Fruit fly (Drosophila melanogaster) whole organism, embryonic: Measurements from ENCODE around the gene HisCl1.

Experiments
- B-H2 ChIP-seq: fragments of 200-800 bp; sonication (Bioruptor generic); optimal IDR thresholded peaks from 2 replicates; lab custom pipeline; 2018; ENCODE audit warnings: missing biosample characterization, mild to moderate bottlenecking, missing genetic modification characterization
- Bgb ChIP-seq: fragments of 200-800 bp; sonication (Bioruptor generic); IDR thresholded peaks from 2 replicates; pipeline ENCODE4 v1.3.6; 2022; ENCODE audit warnings: missing biosample characterization, missing genetic modification characterization; ENCODE audit not compliant: partially characterized antibody
- Blimp-1 ChIP-seq: fragments of 200-800 bp; sonication (Bioruptor generic); optimal IDR thresholded peaks from 3 replicates; lab custom pipeline; 2018; ENCODE audit warnings: missing biosample characterization, missing genetic modification characterization, mild to moderate bottlenecking, moderate library complexity, missing genetic modification reagents
- CG10274 ChIP-seq: fragments of 200-800 bp; sonication (Bioruptor generic); optimal IDR thresholded peaks from 3 replicates; lab custom pipeline; 2017; ENCODE audit warnings: missing biosample characterization, mild to moderate bottlenecking, missing genetic modification characterization
- CG12942 ChIP-seq: fragments of 200-800 bp; sonication (Bioruptor generic); optimal IDR thresholded peaks from 3 replicates; lab custom pipeline; 2016; ENCODE audit warnings: missing biosample characterization, missing genetic modification characterization
- CG14441 ChIP-seq: fragments of 200-800 bp; sonication (Bioruptor generic); IDR thresholded peaks from 2 replicates; pipeline ENCODE4 v1.3.6; 2022; ENCODE audit warnings: missing biosample characterization, missing genetic modification characterization
- CG1602 ChIP-seq: fragments of 200-800 bp; sonication (Bioruptor generic); optimal IDR thresholded peaks from 3 replicates; lab custom pipeline; 2016; ENCODE audit warnings: missing biosample characterization, missing genetic modification characterization
- CG1603 ChIP-seq: fragments of 200-800 bp; sonication (Bioruptor generic); optimal IDR thresholded peaks from 2 replicates; lab custom pipeline; 2019; ENCODE audit warnings: missing biosample characterization, mild to moderate bottlenecking, missing genetic modification characterization, moderate library complexity
- CG17186 ChIP-seq: fragments of 200-800 bp; sonication (Bioruptor generic); optimal IDR thresholded peaks from 3 replicates; lab custom pipeline; 2017; ENCODE audit warnings: missing biosample characterization, missing genetic modification reagents, missing genetic modification characterization
- CG17359 ChIP-seq: fragments of 200-800 bp; sonication (Bioruptor generic); optimal IDR thresholded peaks from 3 replicates; lab custom pipeline; 2018; ENCODE audit warnings: missing biosample characterization, mild to moderate bottlenecking, missing genetic modification characterization, moderate library complexity
- CG17612 ChIP-seq: fragments of 200-800 bp; sonication (Bioruptor generic); IDR thresholded peaks from 2 replicates; pipeline ENCODE4 v1.3.6; 2022; ENCODE audit warnings: missing biosample characterization, missing genetic modification characterization
- CG17912 ChIP-seq: fragments of 200-800 bp; sonication (Bioruptor generic); optimal IDR thresholded peaks from 2 replicates; lab custom pipeline; 2018; ENCODE audit warnings: missing biosample characterization, mild to moderate bottlenecking, missing genetic modification characterization
- CG30020 ChIP-seq: fragments of 200-800 bp; optimal IDR thresholded peaks from 2 replicates; lab custom pipeline; 2019; ENCODE audit warnings: missing biosample characterization, mild to moderate bottlenecking, missing genetic modification characterization, moderate library complexity
- CG3407 ChIP-seq: fragments of 200-800 bp; sonication (Bioruptor generic); optimal IDR thresholded peaks from 2 replicates; lab custom pipeline; 2018; ENCODE audit warnings: missing biosample characterization, mild to moderate bottlenecking, missing genetic modification characterization
- CG4707 ChIP-seq: fragments of 200-800 bp; sonication (Bioruptor generic); optimal IDR thresholded peaks from 2 replicates; lab custom pipeline; 2018; ENCODE audit warnings: missing biosample characterization, mild to moderate bottlenecking, missing genetic modification characterization, moderate library complexity
- CG6654 ChIP-seq: fragments of 200-800 bp; sonication (Bioruptor generic); optimal IDR thresholded peaks from 2 replicates; lab custom pipeline; 2017; ENCODE audit warnings: missing biosample characterization, mild to moderate bottlenecking, missing genetic modification characterization
- CG6791 ChIP-seq: fragments of 200-800 bp; sonication (Bioruptor generic); IDR thresholded peaks from 3 replicates; pipeline ENCODE4 v1.3.6; 2022; ENCODE audit warnings: missing biosample characterization, missing genetic modification characterization; ENCODE audit not compliant: partially characterized antibody
- CG7963 ChIP-seq: fragments of 200-800 bp; sonication (Bioruptor generic); IDR thresholded peaks from 3 replicates; pipeline ENCODE4 v1.3.6; 2022; ENCODE audit warnings: missing biosample characterization, missing genetic modification characterization; ENCODE audit not compliant: partially characterized antibody
- CTCF ChIP-seq: fragments of 200-800 bp; sonication (Bioruptor generic); optimal IDR thresholded peaks from 2 replicates; lab custom pipeline; 2017; ENCODE audit warnings: missing biosample characterization, mild to moderate bottlenecking, missing genetic modification characterization, moderate library complexity
- Dll ChIP-seq: fragments of 200-800 bp; sonication (Bioruptor generic); IDR thresholded peaks from 4 replicates; pipeline ENCODE4 v1.3.6; 2022; ENCODE audit warnings: missing biosample characterization, missing genetic modification characterization; ENCODE audit not compliant: partially characterized antibody
- E2f1 ChIP-seq: fragments of 200-800 bp; sonication (Bioruptor generic); IDR thresholded peaks from 2 replicates; pipeline ENCODE4 v1.3.6; 2022; ENCODE audit warnings: missing biosample characterization, missing genetic modification characterization
- Fer2 ChIP-seq: fragments of 200-800 bp; sonication (Bioruptor generic); optimal IDR thresholded peaks from 2 replicates; lab custom pipeline; 2018; ENCODE audit warnings: missing biosample characterization, mild to moderate bottlenecking, missing genetic modification characterization, moderate library complexity
- Hmr ChIP-seq: fragments of 200-800 bp; sonication (Bioruptor generic); optimal IDR thresholded peaks from 3 replicates; lab custom pipeline; 2017; ENCODE audit warnings: mild to moderate bottlenecking, missing biosample characterization, missing genetic modification reagents, missing genetic modification characterization
- Hr78 ChIP-seq, 2 experiments: fragments of 200-800 bp in 1 of 2; fragments of >200 bp in 1 of 2; sonication (Bioruptor generic) in 1 of 2; optimal IDR thresholded peaks; 2 replicates each; lab custom pipeline; 2017 to 2019; ENCODE audit warnings: missing biosample characterization in 2 of 2, missing genetic modification characterization in 2 of 2, mild to moderate bottlenecking in 1 of 2, moderate library complexity in 1 of 2
- Lpt ChIP-seq: fragments of >200 bp; optimal IDR thresholded peaks from 2 replicates; lab custom pipeline; 2018; ENCODE audit warnings: missing biosample characterization, missing genetic modification characterization
- Max ChIP-seq: fragments of 200-800 bp; sonication (Bioruptor generic); optimal IDR thresholded peaks from 2 replicates; lab custom pipeline; 2016; ENCODE audit warnings: missing biosample characterization, mild to moderate bottlenecking, missing genetic modification characterization
- Oli ChIP-seq: fragments of 200-800 bp; sonication (Bioruptor generic); optimal IDR thresholded peaks from 2 replicates; lab custom pipeline; 2018; ENCODE audit warnings: missing biosample characterization, mild to moderate bottlenecking, missing genetic modification characterization, moderate library complexity
- Opbp ChIP-seq: fragments of 200-800 bp; sonication (Bioruptor generic); IDR thresholded peaks from 3 replicates; pipeline ENCODE4 v1.3.6; 2022; ENCODE audit warnings: missing biosample characterization, missing genetic modification characterization; ENCODE audit not compliant: partially characterized antibody
- Vsx1 ChIP-seq: fragments of 200-800 bp; sonication (Bioruptor generic); optimal IDR thresholded peaks from 2 replicates; lab custom pipeline; 2017; ENCODE audit warnings: missing biosample characterization, mild to moderate bottlenecking, missing genetic modification characterization, missing genetic modification reagents
- ab ChIP-seq: fragments of 200-800 bp; sonication (Bioruptor generic); optimal IDR thresholded peaks from 2 replicates; lab custom pipeline; 2016; ENCODE audit warnings: missing biosample characterization, missing genetic modification characterization
- ara ChIP-seq: fragments of 200-800 bp; sonication (Bioruptor generic); IDR thresholded peaks from 2 replicates; pipeline ENCODE4 v1.3.6; 2022; ENCODE audit warnings: missing biosample characterization, missing genetic modification characterization
- ato ChIP-seq: fragments of 200-800 bp; sonication (Bioruptor generic); IDR thresholded peaks from 2 replicates; pipeline ENCODE4 v1.3.6; 2022; ENCODE audit warnings: missing biosample characterization, missing genetic modification characterization; ENCODE audit not compliant: partially characterized antibody
- ci ChIP-seq: fragments of 200-800 bp; sonication (Bioruptor generic); IDR thresholded peaks from 3 replicates; pipeline ENCODE4 v1.3.6; 2022; ENCODE audit warnings: missing biosample characterization, missing genetic modification characterization
- cwo ChIP-seq: fragments of 200-800 bp; sonication (Bioruptor generic); optimal IDR thresholded peaks from 3 replicates; lab custom pipeline; 2017; ENCODE audit warnings: missing biosample characterization, missing genetic modification characterization, mild to moderate bottlenecking, moderate library complexity, missing genetic modification reagents
- dysf ChIP-seq: fragments of 200-800 bp; sonication (Bioruptor generic); IDR thresholded peaks from 3 replicates; pipeline ENCODE4 v1.3.6; 2022; ENCODE audit warnings: missing biosample characterization, missing genetic modification characterization
- ems ChIP-seq: fragments of 200-800 bp; sonication (Bioruptor generic); optimal IDR thresholded peaks from 3 replicates; lab custom pipeline; 2016; ENCODE audit warnings: missing biosample characterization, missing genetic modification characterization
- ham ChIP-seq: fragments of 200-800 bp; sonication (Bioruptor generic); IDR thresholded peaks from 2 replicates; pipeline ENCODE4 v1.3.6; 2022; ENCODE audit warnings: missing biosample characterization, missing genetic modification characterization
- hth ChIP-seq: fragments of >200 bp; optimal IDR thresholded peaks from 2 replicates; lab custom pipeline; 2017; ENCODE audit warnings: inconsistent platforms
- insv ChIP-seq, 2 experiments: fragments of 200-800 bp; sonication (Bioruptor generic); optimal IDR thresholded peaks; 3 replicates each; lab custom pipeline; 2016 to 2018; ENCODE audit warnings: missing biosample characterization in 2 of 2, missing genetic modification characterization in 2 of 2
- inv ChIP-seq: fragments of 200-800 bp; sonication (Bioruptor generic); IDR thresholded peaks from 2 replicates; pipeline ENCODE4 v1.3.6; 2022; ENCODE audit warnings: missing biosample characterization, missing genetic modification characterization; ENCODE audit not compliant: partially characterized antibody
- ranshi ChIP-seq: fragments of 200-800 bp; sonication (Bioruptor generic); IDR thresholded peaks from 2 replicates; pipeline ENCODE4 v1.3.6; 2022; ENCODE audit warnings: missing biosample characterization, missing genetic modification characterization
- slbo ChIP-seq: fragments of 200-800 bp; sonication (Bioruptor generic); IDR thresholded peaks from 2 replicates; pipeline ENCODE4 v1.3.6; 2022; ENCODE audit warnings: missing biosample characterization, missing genetic modification characterization
- stc ChIP-seq: fragments of 200-800 bp; sonication (Bioruptor generic); IDR thresholded peaks from 2 replicates; pipeline ENCODE4 v1.3.6; 2022; ENCODE audit warnings: missing biosample characterization, missing genetic modification characterization
- toy ChIP-seq: fragments of 200-800 bp; sonication (Bioruptor generic); IDR thresholded peaks from 2 replicates; pipeline ENCODE4 v1.3.6; 2022; ENCODE audit warnings: missing biosample characterization, missing genetic modification characterization
- ttk ChIP-seq: fragments of 200-800 bp; sonication (Bioruptor generic); IDR thresholded peaks from 2 replicates; pipeline ENCODE4 v2.1.2; 2022; ENCODE audit warnings: missing biosample characterization, missing genetic modification characterization
- usp ChIP-seq: fragments of >200 bp; optimal IDR thresholded peaks from 2 replicates; lab custom pipeline; 2017; ENCODE audit warnings: missing biosample characterization, missing genetic modification characterization
- wor ChIP-seq: fragments of 200-800 bp; sonication (Bioruptor generic); IDR thresholded peaks from 2 replicates; pipeline ENCODE4 v1.3.6; 2022; ENCODE audit warnings: missing biosample characterization, missing genetic modification characterization
- zfh1 ChIP-seq: fragments of 200-800 bp; sonication (Bioruptor generic); IDR thresholded peaks from 3 replicates; pipeline ENCODE4 v1.3.6; 2022; ENCODE audit warnings: missing biosample characterization, missing genetic modification characterization

Gene HisCl1

DNA sequence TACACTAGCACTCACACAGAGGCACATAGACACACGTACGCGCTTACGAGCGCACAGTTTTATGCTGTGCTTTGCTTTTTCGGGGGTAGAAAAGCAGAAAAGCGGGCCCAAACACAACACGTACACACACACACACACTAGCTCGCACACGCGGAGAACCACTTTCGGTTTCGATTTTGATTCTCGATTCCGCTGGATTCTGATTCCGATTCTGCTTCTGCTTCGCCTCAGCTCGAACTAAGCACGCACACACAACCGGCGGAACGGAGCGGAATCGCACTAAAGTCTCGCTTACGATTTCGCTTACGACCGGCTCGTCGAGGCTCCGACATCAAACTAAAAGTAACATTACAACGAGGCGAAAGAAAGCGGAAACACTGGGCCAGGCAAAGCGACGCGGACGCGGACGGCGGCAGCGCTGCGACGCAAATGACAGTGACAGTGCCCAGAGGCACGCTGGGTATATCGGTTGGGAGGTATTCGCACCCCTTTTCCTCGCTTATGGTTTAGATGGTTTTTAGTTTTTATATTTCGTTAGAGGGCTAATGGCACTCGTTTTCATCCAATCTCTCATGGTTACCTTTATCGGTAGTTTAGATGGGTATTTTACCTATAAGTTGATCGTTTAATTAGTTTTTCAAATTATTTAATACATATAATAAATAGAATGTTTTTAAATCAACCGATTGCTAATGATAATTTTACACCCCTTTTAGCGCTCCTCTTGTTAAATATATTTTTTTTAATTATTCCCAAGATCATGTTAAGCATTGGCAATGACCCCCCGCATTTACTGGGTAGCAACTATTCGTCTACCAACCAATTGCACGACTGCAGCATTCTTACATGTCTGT, 8.7 kb upstream of the HisCl1 start (continued):
- TF ChIP-seq CG6654 (GFP tag; lab: Kevin White, UChicago) = peak; percentile 37
- peak; percentile 99 for TF ChIP-seq Blimp-1 (GFP tag; lab: Kevin White, UChicago)
- TF ChIP-seq Fer2 (tag; lab: Kevin White, UChicago) = no peak
- TF ChIP-seq B-H2 (GFP tag; lab: Kevin White, UChicago) = no peak
- peak; percentile 37; the same call in 1 of the 3 replicates for TF ChIP-seq CG7963 (GFP tag; lab: Robert Waterston, UW)
- no peak for TF ChIP-seq ems
- peak; percentile 54 for TF ChIP-seq Hmr
- TF ChIP-seq Oli = peak; percentile 77

- no peak for TF ChIP-seq Lpt (GFP tag; lab: Kevin White, UChicago)
- TF ChIP-seq stc = no peak
- no peak for TF ChIP-seq insv (GFP tag; optimal IDR thresholded peaks at IDR 0.05; lab: Kevin White, UChicago)
- TF ChIP-seq inv (GFP tag; lab: Robert Waterston, UW) = no peak
- no peak for TF ChIP-seq ato (GFP tag; lab: Robert Waterston, UW)
- TF ChIP-seq CG17612 = no peak
- no peak for TF ChIP-seq Vsx1
- TF ChIP-seq CG10274 (GFP tag; lab: Kevin White, UChicago) = peak; percentile 96
- no peak for TF ChIP-seq E2f1 (GFP tag; lab: Robert Waterston, UW)
- TF ChIP-seq ttk (GFP tag; lab: Robert Waterston, UW) = peak; percentile 48; the same call in 1 of the 2 replicates
- no peak for TF ChIP-seq CG3407 (GFP tag; lab: Kevin White, UChicago)
- TF ChIP-seq hth (lab: Kevin White, UChicago) = no peak
- no peak for TF ChIP-seq Max (GFP tag; lab: Kevin White, UChicago)
- TF ChIP-seq ara (GFP tag; lab: Robert Waterston, UW) = 0 out of 2 replicates have a peak, but pooled peaks have one; percentile 19
- TF ChIP-seq ranshi (GFP tag; lab: Robert Waterston, UW) = peak; percentile 53
- TF ChIP-seq CG17912 (GFP tag; lab: Kevin White, UChicago) = no peak
- no peak for TF ChIP-seq Dll
- 0 out of 3 replicates have a peak, but pooled peaks have one; percentile 25 for TF ChIP-seq CG6791 (GFP tag; lab: Robert Waterston, UW)
- TF ChIP-seq slbo (GFP tag; lab: Robert Waterston, UW) = peak; percentile 28; the same call in 1 of the 2 replicates
- TF ChIP-seq ham (GFP tag; lab: Robert Waterston, UW) = no peak
- peak; percentile 36 for TF ChIP-seq Bgb (GFP tag; lab: Robert Waterston, UW)
- no peak for TF ChIP-seq CG17359 (tag; lab: Kevin White, UChicago)
- TF ChIP-seq CG12942 (GFP tag; lab: Kevin White, UChicago) = no peak
- TF ChIP-seq usp (GFP tag; lab: Kevin White, UChicago) = no peak
- TF ChIP-seq ci (GFP tag; lab: Robert Waterston, UW) = peak; percentile 83
- no peak for TF ChIP-seq ab (GFP tag; lab: Kevin White, UChicago)
- TF ChIP-seq zfh1 (GFP tag; lab: Robert Waterston, UW) = no peak
- no peak for TF ChIP-seq CG30020
- TF ChIP-seq CG1603 = peak; percentile 67
- no peak for TF ChIP-seq CG17186 (GFP tag; lab: Kevin White, UChicago)
- no peak for TF ChIP-seq Hr78 (GFP tag; optimal IDR thresholded peaks at IDR 0.05; lab: Kevin White, UChicago)
- no peak for TF ChIP-seq CG1602
- TF ChIP-seq CG4707 = no peak
- no peak for TF ChIP-seq CTCF (GFP tag; lab: Kevin White, UChicago)
- peak; percentile 21; the same call in 1 of the 2 replicates for TF ChIP-seq CG14441
- TF ChIP-seq cwo (GFP tag; lab: Kevin White, UChicago) = no peak
- TF ChIP-seq wor (GFP tag; lab: Robert Waterston, UW) = no peak
- TF ChIP-seq dysf (GFP tag; lab: Robert Waterston, UW) = no peak
- peak; percentile 34; the same call in 1 of the 3 replicates for TF ChIP-seq Opbp (GFP tag; lab: Robert Waterston, UW)
- no peak for TF ChIP-seq toy (GFP tag; lab: Robert Waterston, UW)
Measured at dm6 chr3R:11778879-11779278, 8.1 kb upstream of the HisCl1 start.
